Worm (Caenorhabditis elegans): ENCODE results near the gene mans-3.

ce11 chrX:5140177-5140576, 25.0 kb upstream of the mans-3 start:
- TF ChIP-seq dpl-1 (GFP tag; optimal IDR thresholded peaks at IDR 0.05) (no peak), ceh-79 (tag; optimal IDR thresholded peaks at IDR 0.05) (no peak)
